Worm (Caenorhabditis elegans) whole organism, young adult: ENCODE measurements around the gene mog-5.

Source experiments
- F55B11.4 ChIP-seq: sonication (generic microtip); optimal IDR thresholded peaks from 2 replicates; lab custom pipeline; 2016; ENCODE audit warnings: missing compliant biosample characterization, missing genetic modification characterization, borderline replicate concordance; ENCODE audit not compliant: insufficient read depth
- ccch-3 ChIP-seq: fragments of 200-800 bp; sonication (Bioruptor generic); optimal IDR thresholded peaks from 2 replicates; lab custom pipeline; 2018; ENCODE audit warnings: mild to moderate bottlenecking, missing genetic modification characterization, missing compliant biosample characterization
- egl-44 ChIP-seq: fragments of 200-800 bp; sonication (Bioruptor generic); IDR thresholded peaks from 2 replicates; pipeline ENCODE4 v1.3.6; 2022; ENCODE audit warnings: missing genetic modification reagents, missing genetic modification characterization, missing compliant biosample characterization
- egrh-3 ChIP-seq: fragments of 200-800 bp; sonication (Bioruptor generic); IDR thresholded peaks from 2 replicates; pipeline ENCODE4 v1.3.6; 2022; ENCODE audit warnings: missing genetic modification reagents, missing genetic modification characterization, missing compliant biosample characterization
- madf-8 ChIP-seq: fragments of 200-800 bp; sonication (Bioruptor generic); conservative IDR thresholded peaks from 2 replicates; pipeline ENCODE4 v1.3.6; 2022; ENCODE audit warnings: missing genetic modification reagents, missing genetic modification characterization, missing compliant biosample characterization
- mel-28 ChIP-seq: sonication (generic microtip); optimal IDR thresholded peaks from 2 replicates; lab custom pipeline; 2016; ENCODE audit warnings: borderline replicate concordance, mild to moderate bottlenecking, missing genetic modification characterization, missing compliant biosample characterization
- mxl-1 ChIP-seq: sonication (generic microtip); optimal IDR thresholded peaks from 2 replicates; lab custom pipeline; 2016; ENCODE audit warnings: missing genetic modification characterization, missing compliant biosample characterization
- nhr-179 ChIP-seq: sonication (generic microtip); optimal IDR thresholded peaks from 2 replicates; lab custom pipeline; 2016; ENCODE audit warnings: mild to moderate bottlenecking, missing genetic modification characterization, missing compliant biosample characterization
- pha-4 ChIP-seq: fragments of 150-350 bp; sonication (generic microtip); optimal IDR thresholded peaks from 2 replicates; lab custom pipeline; 2014; ENCODE audit warnings: missing biosample characterization, missing genetic modification reagents, missing genetic modification characterization
- snpc-1.1 ChIP-seq: sonication (generic microtip); optimal IDR thresholded peaks from 2 replicates; lab custom pipeline; 2017; ENCODE audit warnings: missing genetic modification characterization, mild to moderate bottlenecking, missing compliant biosample characterization, antibody characterized with exemption, moderate library complexity, missing genotype, missing genetic modification reagents; ENCODE audit not compliant: insufficient read depth

DNA sequence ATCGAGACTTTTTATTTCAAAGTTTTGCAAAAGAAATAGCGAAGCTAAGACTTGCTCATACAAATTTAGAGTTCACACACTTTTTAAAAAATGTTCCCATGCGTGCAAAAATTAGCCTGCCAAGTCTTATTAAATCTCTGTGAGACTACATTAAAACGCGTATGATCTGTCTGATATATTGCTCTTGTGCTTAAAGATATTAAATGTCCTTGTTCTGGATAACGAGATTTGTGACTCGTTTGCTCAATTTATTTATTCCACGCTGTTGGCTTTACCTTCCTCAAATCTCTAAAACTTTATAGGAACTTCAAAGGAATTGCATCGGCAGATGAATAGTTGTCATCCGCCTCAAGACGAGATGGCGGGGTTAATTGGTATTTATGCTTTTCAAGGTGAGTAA lies 44.0 kb upstream of the mog-5 start, which contains the start of gene srg-69:
- TF ChIP-seq F55B11.4 (tag; lab: Kevin White, UChicago) (no peak), egrh-3 (GFP tag; lab: Robert Waterston, UW) (no peak), ccch-3 (no peak), snpc-1.1 (no peak), mxl-1 (tag; lab: Kevin White, UChicago) (no peak), pha-4 (tag; lab: Kevin White, UChicago) (no peak), madf-8 (no peak), mel-28 (tag; lab: Kevin White, UChicago) (no peak), nhr-179 (tag; lab: Kevin White, UChicago) (no peak), egl-44 (GFP tag; lab: Robert Waterston, UW) (no peak)
